Fruit fly (Drosophila melanogaster) whole organism, embryonic: Measurements from ENCODE around the gene Hnf4.

Source experiments
- B-H2 ChIP-seq: fragments of 200-800 bp; sonication (Bioruptor generic); optimal IDR thresholded peaks from 2 replicates; lab custom pipeline; 2018; ENCODE audit warnings: missing biosample characterization, mild to moderate bottlenecking, missing genetic modification characterization
- CG10959 ChIP-seq: fragments of 200-800 bp; sonication (Bioruptor generic); IDR thresholded peaks from 2 replicates; pipeline ENCODE4 v1.3.6; 2022; ENCODE audit warnings: missing biosample characterization, missing genetic modification characterization
- CG12391 ChIP-seq: fragments of 200-800 bp; sonication (Bioruptor generic); optimal IDR thresholded peaks from 3 replicates; lab custom pipeline; 2018; ENCODE audit warnings: missing biosample characterization, mild to moderate bottlenecking, missing genetic modification characterization, moderate library complexity
- CG14667 ChIP-seq: fragments of 200-800 bp; sonication (Bioruptor generic); IDR thresholded peaks from 2 replicates; pipeline ENCODE4 v1.3.6; 2022; ENCODE audit warnings: missing biosample characterization, missing genetic modification characterization
- CG15269 ChIP-seq: fragments of 200-800 bp; sonication (Bioruptor generic); optimal IDR thresholded peaks from 2 replicates; lab custom pipeline; 2018; ENCODE audit warnings: missing biosample characterization, mild to moderate bottlenecking, missing genetic modification characterization, moderate library complexity
- CG17186 ChIP-seq: fragments of 200-800 bp; sonication (Bioruptor generic); optimal IDR thresholded peaks from 3 replicates; lab custom pipeline; 2017; ENCODE audit warnings: missing biosample characterization, missing genetic modification reagents, missing genetic modification characterization
- CG2120 ChIP-seq: fragments of 200-800 bp; sonication (Bioruptor generic); optimal IDR thresholded peaks from 3 replicates; lab custom pipeline; 2016; ENCODE audit warnings: missing biosample characterization, missing genetic modification characterization
- CG2129 ChIP-seq: fragments of 200-800 bp; sonication (Bioruptor generic); IDR thresholded peaks from 2 replicates; pipeline ENCODE4 v1.3.6; 2022; ENCODE audit warnings: missing biosample characterization, missing genetic modification characterization; ENCODE audit not compliant: partially characterized antibody
- CG2875 ChIP-seq: fragments of 200-800 bp; sonication (Bioruptor generic); optimal IDR thresholded peaks from 2 replicates; lab custom pipeline; 2017; ENCODE audit warnings: missing biosample characterization, mild to moderate bottlenecking, missing genetic modification characterization, missing genetic modification reagents
- CG42726 ChIP-seq: fragments of 200-800 bp; sonication (Bioruptor generic); IDR thresholded peaks from 2 replicates; pipeline ENCODE4 v1.3.6; 2022; ENCODE audit warnings: missing biosample characterization, missing genetic modification characterization; ENCODE audit not compliant: partially characterized antibody
- CG4617 ChIP-seq: fragments of 200-800 bp; sonication (Bioruptor generic); optimal IDR thresholded peaks from 3 replicates; lab custom pipeline; 2016; ENCODE audit warnings: missing biosample characterization, missing genetic modification characterization, borderline replicate concordance
- CG5245 ChIP-seq: fragments of 200-800 bp; sonication (Bioruptor generic); optimal IDR thresholded peaks from 3 replicates; lab custom pipeline; 2016; ENCODE audit warnings: missing biosample characterization, missing genetic modification characterization
- CG7745 ChIP-seq: fragments of 200-800 bp; sonication (Bioruptor generic); optimal IDR thresholded peaks from 2 replicates; lab custom pipeline; 2018; ENCODE audit warnings: missing biosample characterization, mild to moderate bottlenecking, missing genetic modification characterization, moderate library complexity
- CG7987 ChIP-seq: fragments of 200-800 bp; sonication (Bioruptor generic); optimal IDR thresholded peaks from 2 replicates; lab custom pipeline; 2018; ENCODE audit warnings: missing biosample characterization, mild to moderate bottlenecking, missing genetic modification characterization, moderate library complexity
- CG9817 ChIP-seq: fragments of 200-800 bp; sonication (Bioruptor generic); optimal IDR thresholded peaks from 2 replicates; lab custom pipeline; 2018; ENCODE audit warnings: missing biosample characterization, mild to moderate bottlenecking, missing genetic modification characterization, moderate library complexity
- CkIIα-i1 ChIP-seq: fragments of 200-800 bp; sonication (Bioruptor generic); IDR thresholded peaks from 2 replicates; pipeline ENCODE4 v1.3.6; 2022; ENCODE audit warnings: missing biosample characterization, missing genetic modification characterization
- CoRest ChIP-seq: fragments of 200-800 bp; sonication (Bioruptor generic); optimal IDR thresholded peaks from 3 replicates; lab custom pipeline; 2018; ENCODE audit warnings: missing biosample characterization, mild to moderate bottlenecking, missing genetic modification characterization, moderate library complexity
- Doc2 ChIP-seq: fragments of 200-800 bp; sonication (Bioruptor generic); IDR thresholded peaks from 2 replicates; pipeline ENCODE4 v1.3.6; 2022; ENCODE audit warnings: missing biosample characterization, missing genetic modification characterization
- ERR ChIP-seq: fragments of 200-800 bp; sonication (Bioruptor generic); optimal IDR thresholded peaks from 2 replicates; lab custom pipeline; 2016; ENCODE audit warnings: missing biosample characterization, missing genetic modification characterization
- H15 ChIP-seq: fragments of 200-800 bp; sonication (Bioruptor generic); IDR thresholded peaks from 3 replicates; pipeline ENCODE4 v1.3.6; 2022; ENCODE audit warnings: missing biosample characterization, missing genetic modification characterization
- HHEX ChIP-seq: fragments of 200-800 bp; sonication (Bioruptor generic); optimal IDR thresholded peaks from 3 replicates; lab custom pipeline; 2017; ENCODE audit warnings: missing biosample characterization, mild to moderate bottlenecking, missing genetic modification characterization, missing genetic modification reagents
- Hand ChIP-seq: fragments of 200-800 bp; sonication (Bioruptor generic); optimal IDR thresholded peaks from 2 replicates; lab custom pipeline; 2017; ENCODE audit warnings: mild to moderate bottlenecking, missing biosample characterization, missing genetic modification reagents, missing genetic modification characterization
- Hmr ChIP-seq: fragments of 200-800 bp; sonication (Bioruptor generic); optimal IDR thresholded peaks from 3 replicates; lab custom pipeline; 2017; ENCODE audit warnings: mild to moderate bottlenecking, missing biosample characterization, missing genetic modification reagents, missing genetic modification characterization
- Hr39 ChIP-seq: fragments of >200 bp; optimal IDR thresholded peaks from 2 replicates; lab custom pipeline; 2017
- Lim3 ChIP-seq: fragments of 200-800 bp; sonication (Bioruptor generic); IDR thresholded peaks from 2 replicates; pipeline ENCODE4 v1.3.6; 2022; ENCODE audit warnings: missing biosample characterization, missing genetic modification characterization
- MTF-1 ChIP-seq: fragments of 200-800 bp; sonication (Bioruptor generic); optimal IDR thresholded peaks from 2 replicates; lab custom pipeline; 2018; ENCODE audit warnings: missing biosample characterization, mild to moderate bottlenecking, missing genetic modification characterization, borderline replicate concordance
- NC2α ChIP-seq: fragments of 200-800 bp; sonication (Bioruptor generic); optimal IDR thresholded peaks from 2 replicates; lab custom pipeline; 2016; ENCODE audit warnings: missing biosample characterization, missing genetic modification characterization
- Scr ChIP-seq: fragments of 200-800 bp; sonication (Bioruptor generic); IDR thresholded peaks from 2 replicates; pipeline ENCODE4 v1.3.6; 2022; ENCODE audit warnings: missing biosample characterization, missing genetic modification characterization; ENCODE audit not compliant: partially characterized antibody
- Ssrp ChIP-seq: fragments of 200-800 bp; sonication (Bioruptor generic); optimal IDR thresholded peaks from 2 replicates; lab custom pipeline; 2018; ENCODE audit warnings: missing biosample characterization, mild to moderate bottlenecking, missing genetic modification characterization, moderate library complexity
- Stat92E ChIP-seq, 3 experiments: fragments of >200 bp in 2 of 3; fragments of 200-800 bp in 1 of 3; sonication (Bioruptor generic) in 1 of 3; optimal IDR thresholded peaks; 2 replicates each; lab custom pipeline; 2017 to 2019; ENCODE audit warnings: missing biosample characterization in 3 of 3, missing genetic modification characterization in 3 of 3, mild to moderate bottlenecking in 1 of 3, moderate library complexity in 1 of 3
- Trl ChIP-seq, 3 experiments: fragments of >200 bp in 2 of 3; fragments of 200-800 bp in 1 of 3; sonication (Bioruptor generic) in 1 of 3; optimal IDR thresholded peaks; 2 replicates in 1 of 3; 3 replicates in 2 of 3; lab custom pipeline; 2016 to 2017; ENCODE audit warnings: missing biosample characterization in 1 of 3, missing genetic modification characterization in 1 of 3
- Vsx1 ChIP-seq: fragments of 200-800 bp; sonication (Bioruptor generic); optimal IDR thresholded peaks from 2 replicates; lab custom pipeline; 2017; ENCODE audit warnings: missing biosample characterization, mild to moderate bottlenecking, missing genetic modification characterization, missing genetic modification reagents
- ac ChIP-seq: fragments of 200-800 bp; sonication (Bioruptor generic); optimal IDR thresholded peaks from 3 replicates; lab custom pipeline; 2017; ENCODE audit warnings: missing biosample characterization, mild to moderate bottlenecking, missing genetic modification characterization
- cwo ChIP-seq: fragments of 200-800 bp; sonication (Bioruptor generic); optimal IDR thresholded peaks from 3 replicates; lab custom pipeline; 2017; ENCODE audit warnings: missing biosample characterization, missing genetic modification characterization, mild to moderate bottlenecking, moderate library complexity, missing genetic modification reagents
- dimm ChIP-seq: fragments of 200-800 bp; sonication (Bioruptor generic); IDR thresholded peaks from 2 replicates; pipeline ENCODE4 v1.3.6; 2022; ENCODE audit warnings: missing biosample characterization, missing genetic modification characterization
- ems ChIP-seq: fragments of 200-800 bp; sonication (Bioruptor generic); optimal IDR thresholded peaks from 3 replicates; lab custom pipeline; 2016; ENCODE audit warnings: missing biosample characterization, missing genetic modification characterization
- en ChIP-seq: fragments of 200-800 bp; sonication (Bioruptor generic); optimal IDR thresholded peaks from 2 replicates; lab custom pipeline; 2016; ENCODE audit warnings: missing biosample characterization, missing genetic modification characterization
- ewg ChIP-seq: fragments of 200-800 bp; sonication (Bioruptor generic); optimal IDR thresholded peaks from 3 replicates; lab custom pipeline; 2017; ENCODE audit warnings: mild to moderate bottlenecking, missing biosample characterization, missing genetic modification reagents, missing genetic modification characterization
- fd96Cb ChIP-seq: fragments of 200-800 bp; sonication (Bioruptor generic); optimal IDR thresholded peaks from 2 replicates; lab custom pipeline; 2018; ENCODE audit warnings: missing biosample characterization, mild to moderate bottlenecking, missing genetic modification characterization, moderate library complexity
- ind ChIP-seq: fragments of 200-800 bp; sonication (Bioruptor generic); optimal IDR thresholded peaks from 3 replicates; lab custom pipeline; 2016; ENCODE audit warnings: missing biosample characterization, missing genetic modification characterization
- jing ChIP-seq: fragments of 200-800 bp; sonication (Bioruptor generic); optimal IDR thresholded peaks from 2 replicates; lab custom pipeline; 2018; ENCODE audit warnings: missing biosample characterization, mild to moderate bottlenecking, missing genetic modification characterization
- klu ChIP-seq: fragments of 200-800 bp; sonication (Bioruptor generic); IDR thresholded peaks from 2 replicates; pipeline ENCODE4 v1.3.6; 2022; ENCODE audit warnings: missing biosample characterization, missing genetic modification characterization
- lbe ChIP-seq: fragments of 200-800 bp; sonication (Bioruptor generic); optimal IDR thresholded peaks from 2 replicates; lab custom pipeline; 2016; ENCODE audit warnings: missing biosample characterization, mild to moderate bottlenecking, missing genetic modification characterization
- nerfin-1 ChIP-seq: fragments of 200-800 bp; sonication (Bioruptor generic); optimal IDR thresholded peaks from 3 replicates; lab custom pipeline; 2019; ENCODE audit warnings: missing biosample characterization, mild to moderate bottlenecking, missing genetic modification characterization, moderate library complexity
- salm ChIP-seq: fragments of 200-800 bp; sonication (Bioruptor generic); optimal IDR thresholded peaks from 2 replicates; lab custom pipeline; 2018; ENCODE audit warnings: missing biosample characterization, mild to moderate bottlenecking, missing genetic modification characterization
- stc ChIP-seq: fragments of 200-800 bp; sonication (Bioruptor generic); IDR thresholded peaks from 2 replicates; pipeline ENCODE4 v1.3.6; 2022; ENCODE audit warnings: missing biosample characterization, missing genetic modification characterization
- tio ChIP-seq: fragments of 200-800 bp; sonication (Bioruptor generic); optimal IDR thresholded peaks from 2 replicates; lab custom pipeline; 2017; ENCODE audit warnings: missing biosample characterization, missing genetic modification characterization, inconsistent platforms
- usp ChIP-seq: fragments of >200 bp; optimal IDR thresholded peaks from 2 replicates; lab custom pipeline; 2017; ENCODE audit warnings: missing biosample characterization, missing genetic modification characterization
- z ChIP-seq: fragments of 200-800 bp; sonication (Bioruptor generic); IDR thresholded peaks from 3 replicates; pipeline ENCODE4 v1.3.6; 2022; ENCODE audit warnings: missing biosample characterization, missing genetic modification characterization
- zen2 ChIP-seq: fragments of 200-800 bp; sonication (Bioruptor generic); IDR thresholded peaks from 3 replicates; pipeline ENCODE4 v1.3.6; 2022; ENCODE audit warnings: missing biosample characterization, missing genetic modification characterization; ENCODE audit not compliant: partially characterized antibody

Gene Hnf4

dm6 chr2L:8738253-8738665 lies 28.8 kb upstream of the Hnf4 start (continued):
- TF ChIP-seq Hand (GFP tag; lab: Kevin White, UChicago) (peak; percentile 40), ERR (GFP tag; lab: Kevin White, UChicago) (no peak), CG2129 (no peak), Scr (no peak), CG2875 (GFP tag; lab: Kevin White, UChicago) (peak; percentile 20), ind (GFP tag; lab: Kevin White, UChicago) (peak; percentile 39), Hr39 (no peak), usp (GFP tag; lab: Kevin White, UChicago) (no peak), stc (peak; percentile 44; the same call in 1 of the 2 replicates), z (GFP tag; lab: Robert Waterston, UW) (no peak), H15 (GFP tag; lab: Robert Waterston, UW) (0 out of 3 replicates have a peak, but pooled peaks have one; percentile 31), cwo (peak; percentile 68), Hmr (GFP tag; lab: Kevin White, UChicago) (peak; percentile 66), CkIIα-i1 (no peak), Stat92E (GFP tag; optimal IDR thresholded peaks at IDR 0.05; lab: Kevin White, UChicago) (no peak), CG4617 (no peak), nerfin-1 (tag; lab: Kevin White, UChicago) (no peak), CG42726 (GFP tag; lab: Robert Waterston, UW) (no peak), Trl (optimal IDR thresholded peaks at IDR 0.05; lab: Kevin White, UChicago) (no peak), Trl (GFP tag; optimal IDR thresholded peaks at IDR 0.05; lab: Kevin White, UChicago) (peak; percentile 30), jing (GFP tag; lab: Kevin White, UChicago) (no peak), CoRest (peak; percentile 21), CG9817 (tag; lab: Kevin White, UChicago) (peak; percentile 39), klu (GFP tag; lab: Robert Waterston, UW) (no peak), Lim3 (GFP tag; lab: Robert Waterston, UW) (peak; percentile 41; the same call in 1 of the 2 replicates), en (no peak), MTF-1 (no peak), ewg (GFP tag; lab: Kevin White, UChicago) (peak; percentile 4), zen2 (GFP tag; lab: Robert Waterston, UW) (no peak), dimm (GFP tag; lab: Robert Waterston, UW) (no peak), salm (tag; lab: Kevin White, UChicago) (peak; percentile 36), Ssrp (tag; lab: Kevin White, UChicago) (no peak), CG10959 (GFP tag; lab: Robert Waterston, UW) (no peak), CG2120 (GFP tag; lab: Kevin White, UChicago) (peak; percentile 78), NC2α (GFP tag; lab: Kevin White, UChicago) (no peak), ems (GFP tag; lab: Kevin White, UChicago) (no peak), B-H2 (GFP tag; lab: Kevin White, UChicago) (no peak), CG5245 (GFP tag; lab: Kevin White, UChicago) (no peak), tio (no peak), CG12391 (peak; percentile 47), Doc2 (GFP tag; lab: Robert Waterston, UW) (no peak), lbe (GFP tag; lab: Kevin White, UChicago) (peak; percentile 16), Vsx1 (GFP tag; lab: Kevin White, UChicago) (no peak), CG7987 (peak; percentile 41), CG14667 (no peak), HHEX (GFP tag; lab: Kevin White, UChicago) (peak; percentile 2), fd96Cb (no peak), ac (GFP tag; lab: Kevin White, UChicago) (no peak), CG7745 (tag; lab: Kevin White, UChicago) (no peak), CG15269 (peak; percentile 39), CG17186 (no peak)
